Fruit fly (Drosophila melanogaster): ENCODE results near the gene hiw.
A peak's percentile ranks its signal among the peaks of the same experiment; 100 is the strongest.

hiw gene

dm6 chrX:15085777-15086510 lies 22.7 kb upstream of the hiw start, which contains the start of the genes CG15027 and Dbct (continued):
- TF ChIP-seq CG11398 (GFP tag; optimal IDR thresholded peaks at IDR 0.05) (no peak), vfl (GFP tag; optimal IDR thresholded peaks at IDR 0.05) (peak; percentile 35), bbx (GFP tag; IDR thresholded peaks at IDR 0.05; ENCODE audit: partially characterized antibody) (no peak), CG7745 (tag; optimal IDR thresholded peaks at IDR 0.05) (no peak), CG3281 (GFP tag; optimal IDR thresholded peaks at IDR 0.05) (peak; percentile 35), CG8388 (GFP tag; optimal IDR thresholded peaks at IDR 0.05) (peak; percentile 59), bowl (GFP tag; IDR thresholded peaks at IDR 0.05) (no peak), CG14014 (GFP tag; IDR thresholded peaks at IDR 0.05) (peak; percentile 46; the same call in 1 of the 2 replicates), Doc3 (GFP tag; IDR thresholded peaks at IDR 0.05; ENCODE audit: partially characterized antibody) (peak; percentile 73; the same call in 2 of the 3 replicates), nom (GFP tag; optimal IDR thresholded peaks at IDR 0.05) (peak; percentile 36), CG2199 (GFP tag; IDR thresholded peaks at IDR 0.05) (0 out of 3 replicates have a peak, but pooled peaks have one; percentile 37), Fer1 (GFP tag; optimal IDR thresholded peaks at IDR 0.05) (peak; percentile 38), Ada2b (GFP tag; IDR thresholded peaks at IDR 0.05) (peak; percentile 64), ttk (GFP tag; IDR thresholded peaks at IDR 0.05) (peak; percentile 46), CG17568 (GFP tag; optimal IDR thresholded peaks at IDR 0.05) (no peak), CG8765 (GFP tag; IDR thresholded peaks at IDR 0.05) (peak; percentile 26; the same call in 1 of the 2 replicates), sens (GFP tag) (peak; percentile 6), tup (GFP tag; optimal IDR thresholded peaks at IDR 0.05) (no peak), Taf1 (GFP tag; IDR thresholded peaks at IDR 0.05) (0 out of 2 replicates have a peak, but pooled peaks have one; percentile 28), CG30431 (GFP tag; optimal IDR thresholded peaks at IDR 0.05) (peak; percentile 12), crp (GFP tag; optimal IDR thresholded peaks at IDR 0.05) (peak; percentile 84 to 96), MBD-R2 (GFP tag; IDR thresholded peaks at IDR 0.05) (peak; percentile 55; the same call in 1 of the 2 replicates), Side (GFP tag; optimal IDR thresholded peaks at IDR 0.05) (no peak), sob (GFP tag; IDR thresholded peaks at IDR 0.05) (peak; percentile 63), jumu (GFP tag; optimal IDR thresholded peaks at IDR 0.05) (no peak), CG34376 (GFP tag; optimal IDR thresholded peaks at IDR 0.05) (peak; percentile 35), CG4424 (GFP tag; optimal IDR thresholded peaks at IDR 0.05) (peak; percentile 61), Abd-B (GFP tag; optimal IDR thresholded peaks at IDR 0.05) (peak; percentile 48), Sry-δ (GFP tag; optimal IDR thresholded peaks at IDR 0.05) (peak; percentile 74), YL-1 (GFP tag; optimal IDR thresholded peaks at IDR 0.05) (peak; percentile 88), repo (GFP tag; optimal IDR thresholded peaks at IDR 0.05) (no peak), CG16813 (GFP tag; IDR thresholded peaks at IDR 0.05; ENCODE audit: partially characterized antibody) (peak; percentile 78), Bgb (GFP tag; IDR thresholded peaks at IDR 0.05; ENCODE audit: partially characterized antibody) (peak; percentile 40; the same call in 1 of the 2 replicates), Myb (GFP tag; optimal IDR thresholded peaks at IDR 0.05) (no peak), CG15601 (tag; optimal IDR thresholded peaks at IDR 0.05) (peak; percentile 47), Ssrp (tag; optimal IDR thresholded peaks at IDR 0.05) (peak; percentile 61), CG6654 (GFP tag; optimal IDR thresholded peaks at IDR 0.05) (no peak), CG2129 (GFP tag; IDR thresholded peaks at IDR 0.05; ENCODE audit: partially characterized antibody) (peak; percentile 67), CG14860 (GFP tag; IDR thresholded peaks at IDR 0.05; ENCODE audit: partially characterized antibody) (0 out of 3 replicates have a peak, but pooled peaks have one; percentile 41), CG12769 (tag; optimal IDR thresholded peaks at IDR 0.05) (peak; percentile 23), Stat92E (GFP tag; optimal IDR thresholded peaks at IDR 0.05) (no peak), CG13287 (GFP tag; IDR thresholded peaks at IDR 0.05; ENCODE audit: partially characterized antibody) (peak; percentile 84), GATAe (GFP tag; conservative IDR thresholded peaks at IDR 0.05) (no peak), ro (GFP tag; IDR thresholded peaks at IDR 0.05) (no peak), HLHmδ (GFP tag; optimal IDR thresholded peaks at IDR 0.05) (no peak), CG8290 (GFP tag; optimal IDR thresholded peaks at IDR 0.05) (peak; percentile 57), CG8290 (tag; optimal IDR thresholded peaks at IDR 0.05) (peak in 1 of 2 experiments; percentile 41), sens-2 (GFP tag; IDR thresholded peaks at IDR 0.05) (no peak)
